Fruit fly (Drosophila melanogaster) whole organism, adult: Measurements from ENCODE around the gene CG42395.
A peak's percentile ranks its signal among the peaks of the same experiment; 100 is the strongest.

Experiments used
- CG11617 ChIP-seq: fragments of 200-800 bp; sonication (Bioruptor generic); optimal IDR thresholded peaks from 2 replicates; lab custom pipeline; 2017; ENCODE audit warnings: mild to moderate bottlenecking, missing biosample characterization, missing genetic modification reagents, missing genetic modification characterization
- CG12768 ChIP-seq: fragments of 200-800 bp; sonication (Bioruptor generic); optimal IDR thresholded peaks from 2 replicates; lab custom pipeline; 2017; ENCODE audit warnings: missing biosample characterization, missing genetic modification characterization, mild to moderate bottlenecking, moderate library complexity, missing genetic modification reagents
- CG14711 ChIP-seq: fragments of 200-800 bp; sonication (Bioruptor generic); optimal IDR thresholded peaks from 2 replicates; lab custom pipeline; 2018; ENCODE audit warnings: missing biosample characterization, mild to moderate bottlenecking, missing genetic modification characterization, moderate library complexity
- CG1620 ChIP-seq: fragments of 200-800 bp; sonication (Bioruptor generic); optimal IDR thresholded peaks from 2 replicates; lab custom pipeline; 2016; ENCODE audit warnings: missing biosample characterization, missing genetic modification characterization
- CG33017 ChIP-seq: fragments of 200-800 bp; sonication (Bioruptor generic); optimal IDR thresholded peaks from 2 replicates; lab custom pipeline; 2018; ENCODE audit warnings: missing biosample characterization, mild to moderate bottlenecking, missing genetic modification characterization, moderate library complexity
- CG5204 ChIP-seq: fragments of 200-800 bp; sonication (Bioruptor generic); optimal IDR thresholded peaks from 2 replicates; lab custom pipeline; 2016; ENCODE audit warnings: missing biosample characterization, missing genetic modification characterization
- CG7045 ChIP-seq: fragments of 200-800 bp; sonication (Bioruptor generic); optimal IDR thresholded peaks from 2 replicates; lab custom pipeline; 2017; ENCODE audit warnings: missing biosample characterization, mild to moderate bottlenecking, missing genetic modification characterization
- CG7101 ChIP-seq: fragments of 200-800 bp; sonication (Bioruptor generic); optimal IDR thresholded peaks from 2 replicates; lab custom pipeline; 2018; ENCODE audit warnings: missing biosample characterization, mild to moderate bottlenecking, missing genetic modification characterization, moderate library complexity
- Clk ChIP-seq: fragments of 200-800 bp; sonication (Bioruptor generic); optimal IDR thresholded peaks from 2 replicates; lab custom pipeline; 2017; ENCODE audit warnings: missing biosample characterization, missing genetic modification characterization
- Crg-1 ChIP-seq: fragments of 200-800 bp; sonication (Bioruptor generic); optimal IDR thresholded peaks from 2 replicates; lab custom pipeline; 2016; ENCODE audit warnings: missing biosample characterization, missing genetic modification characterization
- Hr96 ChIP-seq: fragments of 200-800 bp; sonication (Bioruptor generic); optimal IDR thresholded peaks from 2 replicates; lab custom pipeline; 2016; ENCODE audit warnings: missing biosample characterization, missing genetic modification characterization
- Mnt ChIP-seq: fragments of 200-800 bp; sonication (Bioruptor generic); optimal IDR thresholded peaks from 2 replicates; lab custom pipeline; 2016; ENCODE audit warnings: missing biosample characterization, mild to moderate bottlenecking, missing genetic modification characterization
- bab1 ChIP-seq: fragments of 200-800 bp; sonication (Bioruptor generic); optimal IDR thresholded peaks from 3 replicates; lab custom pipeline; 2019; ENCODE audit warnings: missing biosample characterization, mild to moderate bottlenecking, missing genetic modification characterization, moderate library complexity
- cic ChIP-seq: fragments of 200-800 bp; sonication (Bioruptor generic); optimal IDR thresholded peaks from 2 replicates; lab custom pipeline; 2017; ENCODE audit warnings: missing biosample characterization, mild to moderate bottlenecking, missing genetic modification characterization, moderate library complexity
- cnc ChIP-seq, 2 experiments: fragments of >200 bp; optimal IDR thresholded peaks; 2 replicates each; lab custom pipeline; 2017
- kay ChIP-seq: fragments of 200-800 bp; sonication (Bioruptor generic); peaks from one replicate; lab custom pipeline; 2016; ENCODE audit warnings: missing biosample characterization, missing genetic modification characterization, borderline replicate concordance
- ovo ChIP-seq: fragments of 200-800 bp; sonication (Bioruptor generic); optimal IDR thresholded peaks from 2 replicates; lab custom pipeline; 2016; ENCODE audit warnings: missing biosample characterization, missing genetic modification characterization
- pad ChIP-seq: fragments of 200-800 bp; sonication (Bioruptor generic); optimal IDR thresholded peaks from 3 replicates; lab custom pipeline; 2017; ENCODE audit warnings: missing biosample characterization, missing genetic modification characterization, mild to moderate bottlenecking, moderate library complexity, missing genetic modification reagents
- tj ChIP-seq: fragments of 200-800 bp; sonication (Bioruptor generic); optimal IDR thresholded peaks from 3 replicates; lab custom pipeline; 2017; ENCODE audit warnings: missing biosample characterization, mild to moderate bottlenecking, missing genetic modification characterization, moderate library complexity
- toe ChIP-seq: fragments of 200-800 bp; sonication (Bioruptor generic); optimal IDR thresholded peaks from 2 replicates; lab custom pipeline; 2016; ENCODE audit warnings: missing biosample characterization, missing genetic modification characterization

The CG42395 gene

dm6 chrX:9595312-9595931, 19.4 kb upstream of the CG42395 start:
- TF ChIP-seq tj (peak; percentile 95), CG14711 (tag; lab: Kevin White, UChicago) (no peak), CG7045 (GFP tag; lab: Kevin White, UChicago) (no peak), CG7101 (tag; lab: Kevin White, UChicago) (no peak), CG1620 (GFP tag; lab: Kevin White, UChicago) (no peak), Crg-1 (GFP tag; lab: Kevin White, UChicago) (peak; percentile 10), pad (GFP tag; lab: Kevin White, UChicago) (peak; percentile 10), CG5204 (GFP tag; lab: Kevin White, UChicago) (no peak), CG12768 (GFP tag; lab: Kevin White, UChicago) (no peak), Clk (GFP tag; lab: Kevin White, UChicago) (no peak), kay (no peak), cic (GFP tag; lab: Kevin White, UChicago) (no peak), Mnt (GFP tag; lab: Kevin White, UChicago) (no peak), bab1 (GFP tag; lab: Kevin White, UChicago) (peak; percentile 43), ovo (GFP tag; lab: Kevin White, UChicago) (no peak), cnc (optimal IDR thresholded peaks at IDR 0.05; lab: Kevin White, UChicago) (no peak), CG33017 (no peak), toe (no peak), CG11617 (peak; percentile 16), Hr96 (GFP tag; lab: Kevin White, UChicago) (no peak)

- TF ChIP-seq cnc (optimal IDR thresholded peaks at IDR 0.05; lab: Kevin White, UChicago) (no peak), CG5204 (GFP tag; lab: Kevin White, UChicago) (no peak), CG11617 (no peak), kay (peak; percentile 11), pad (GFP tag; lab: Kevin White, UChicago) (no peak), tj (peak; percentile 89), cic (GFP tag; lab: Kevin White, UChicago) (no peak)
Measured at dm6 chrX:9594446-9594845, 18.4 kb upstream of the CG42395 start.

dm6 chrX:9590592-9590991, 14.5 kb upstream of the CG42395 start:
- TF ChIP-seq kay (peak; percentile 11), CG1620 (GFP tag; lab: Kevin White, UChicago) (no peak)

dm6 chrX:9589928-9590327, 13.9 kb upstream of the CG42395 start:
- TF ChIP-seq tj (peak; percentile 88), toe (peak; percentile 64), CG33017 (peak; percentile 85), Clk (GFP tag; lab: Kevin White, UChicago) (peak; percentile 40), CG1620 (GFP tag; lab: Kevin White, UChicago) (peak; percentile 77), CG7045 (GFP tag; lab: Kevin White, UChicago) (peak; percentile 81), pad (GFP tag; lab: Kevin White, UChicago) (peak; percentile 78), Crg-1 (GFP tag; lab: Kevin White, UChicago) (peak; percentile 46), CG12768 (GFP tag; lab: Kevin White, UChicago) (peak; percentile 80), bab1 (GFP tag; lab: Kevin White, UChicago) (peak; percentile 95), cic (GFP tag; lab: Kevin White, UChicago) (peak; percentile 57), ovo (GFP tag; lab: Kevin White, UChicago) (peak; percentile 68), CG5204 (GFP tag; lab: Kevin White, UChicago) (peak; percentile 79), kay (no peak), Hr96 (GFP tag; lab: Kevin White, UChicago) (peak; percentile 70), Mnt (GFP tag; lab: Kevin White, UChicago) (peak; percentile 68), CG14711 (tag; lab: Kevin White, UChicago) (peak; percentile 82), CG11617 (peak; percentile 93), cnc (optimal IDR thresholded peaks at IDR 0.05; lab: Kevin White, UChicago) (no peak), CG7101 (tag; lab: Kevin White, UChicago) (peak; percentile 92)

dm6 chrX:9587881-9588280, 11.8 kb upstream of the CG42395 start:
- TF ChIP-seq tj (no peak), CG5204 (GFP tag; lab: Kevin White, UChicago) (no peak), CG14711 (tag; lab: Kevin White, UChicago) (no peak), CG33017 (no peak), CG11617 (no peak), CG7045 (GFP tag; lab: Kevin White, UChicago) (no peak), CG7101 (tag; lab: Kevin White, UChicago) (no peak), Hr96 (GFP tag; lab: Kevin White, UChicago) (no peak), kay (no peak), pad (GFP tag; lab: Kevin White, UChicago) (no peak), CG12768 (GFP tag; lab: Kevin White, UChicago) (no peak), cic (GFP tag; lab: Kevin White, UChicago) (no peak), toe (no peak), CG1620 (GFP tag; lab: Kevin White, UChicago) (no peak), ovo (GFP tag; lab: Kevin White, UChicago) (no peak), bab1 (GFP tag; lab: Kevin White, UChicago) (no peak)

dm6 chrX:9586627-9587026, 10.6 kb upstream of the CG42395 start:
- TF ChIP-seq CG14711 (tag; lab: Kevin White, UChicago) = no peak
- TF ChIP-seq cic (GFP tag; lab: Kevin White, UChicago) = no peak
- TF ChIP-seq CG7101 (tag; lab: Kevin White, UChicago) = no peak
- no peak for TF ChIP-seq bab1 (GFP tag; lab: Kevin White, UChicago)
- TF ChIP-seq Mnt (GFP tag; lab: Kevin White, UChicago) = no peak
- TF ChIP-seq tj = no peak
- TF ChIP-seq cnc (optimal IDR thresholded peaks at IDR 0.05; lab: Kevin White, UChicago) = no peak
- no peak for TF ChIP-seq Clk (GFP tag; lab: Kevin White, UChicago)
- no peak for TF ChIP-seq CG11617
- TF ChIP-seq CG1620 (GFP tag; lab: Kevin White, UChicago) = no peak
- TF ChIP-seq CG12768 (GFP tag; lab: Kevin White, UChicago) = no peak
- TF ChIP-seq ovo (GFP tag; lab: Kevin White, UChicago) = no peak
- no peak for TF ChIP-seq CG5204 (GFP tag; lab: Kevin White, UChicago)
- no peak for TF ChIP-seq Hr96 (GFP tag; lab: Kevin White, UChicago)
- no peak for TF ChIP-seq toe
- no peak for TF ChIP-seq CG33017
- no peak for TF ChIP-seq CG7045 (GFP tag; lab: Kevin White, UChicago)
